Fruit fly (Drosophila melanogaster): ENCODE measurements around the gene CG11927.

CG11927 gene

dm6 chr2L:4837772-4838397 lies 9.7 kb upstream of the CG11927 start, which contains the start of the genes tank and CG12194 (continued):
- TF ChIP-seq sna (GFP tag; IDR thresholded peaks at IDR 0.05; ENCODE audit: partially characterized antibody) (peak; percentile 79), CG18011 (GFP tag; optimal IDR thresholded peaks at IDR 0.05) (peak; percentile 93), CG2199 (GFP tag; IDR thresholded peaks at IDR 0.05) (peak; percentile 100), run (tag; optimal IDR thresholded peaks at IDR 0.05) (peak; percentile 96), CG17359 (tag; optimal IDR thresholded peaks at IDR 0.05) (peak; percentile 99), Mes4 (GFP tag; optimal IDR thresholded peaks at IDR 0.05) (peak; percentile 99), Chrac-16 (GFP tag; optimal IDR thresholded peaks at IDR 0.05) (peak; percentile 99), Hmr (GFP tag; optimal IDR thresholded peaks at IDR 0.05) (peak; percentile 99), CG10267 (tag; optimal IDR thresholded peaks at IDR 0.05) (peak; percentile 96), CG9932 (GFP tag; IDR thresholded peaks at IDR 0.05) (peak; percentile 99), CG9876 (GFP tag; optimal IDR thresholded peaks at IDR 0.05) (peak; percentile 98), tna (GFP tag; IDR thresholded peaks at IDR 0.05; ENCODE audit: partially characterized antibody) (peak; percentile 48; the same call in 1 of the 2 replicates), zfh2 (GFP tag; optimal IDR thresholded peaks at IDR 0.05) (peak; percentile 99), Asciz (GFP tag; optimal IDR thresholded peaks at IDR 0.05) (peak; percentile 99), Doc2 (GFP tag; IDR thresholded peaks at IDR 0.05) (peak; percentile 98), fd96Cb (tag; optimal IDR thresholded peaks at IDR 0.05) (peak; percentile 99), Deaf1 (tag; optimal IDR thresholded peaks at IDR 0.05) (peak; percentile 87), Hr51 (GFP tag; optimal IDR thresholded peaks at IDR 0.05) (peak; percentile 99), YL-1 (GFP tag; optimal IDR thresholded peaks at IDR 0.05) (peak; percentile 98), CG1832 (GFP tag; optimal IDR thresholded peaks at IDR 0.05) (no peak), CG12236 (GFP tag; optimal IDR thresholded peaks at IDR 0.05) (peak; percentile 99), CG8359 (GFP tag; optimal IDR thresholded peaks at IDR 0.05; ENCODE audit: borderline replicate concordance) (peak; percentile 93), Fer3 (tag; optimal IDR thresholded peaks at IDR 0.05) (peak; percentile 98), Blimp-1 (GFP tag; optimal IDR thresholded peaks at IDR 0.05) (peak; percentile 97), zen (tag; optimal IDR thresholded peaks at IDR 0.05) (peak; percentile 98), CG8089 (GFP tag; optimal IDR thresholded peaks at IDR 0.05) (peak; percentile 99), ERR (GFP tag; optimal IDR thresholded peaks at IDR 0.05) (peak; percentile 97), emc (GFP tag; optimal IDR thresholded peaks at IDR 0.05) (peak; percentile 98), croc (GFP tag; conservative IDR thresholded peaks at IDR 0.05) (peak; percentile 99), CHES-1-like (GFP tag; optimal IDR thresholded peaks at IDR 0.05) (peak; percentile 99), HLH54F (GFP tag; optimal IDR thresholded peaks at IDR 0.05) (peak; percentile 99), CG18619 (GFP tag; optimal IDR thresholded peaks at IDR 0.05) (peak; percentile 99), Med (GFP tag) (peak; percentile 100), ase (GFP tag; IDR thresholded peaks at IDR 0.05) (peak; percentile 99), CG4730 (GFP tag; IDR thresholded peaks at IDR 0.05) (peak; percentile 99), CG6765 (GFP tag; optimal IDR thresholded peaks at IDR 0.05) (peak; percentile 95), Sry-δ (GFP tag; optimal IDR thresholded peaks at IDR 0.05) (peak; percentile 86), MTF-1 (GFP tag; optimal IDR thresholded peaks at IDR 0.05; ENCODE audit: borderline replicate concordance) (peak; percentile 98), Ets97D (GFP tag; optimal IDR thresholded peaks at IDR 0.05) (peak; percentile 96), CG33557 (GFP tag; optimal IDR thresholded peaks at IDR 0.05) (peak; percentile 82), pfk (GFP tag; optimal IDR thresholded peaks at IDR 0.05) (peak; percentile 7), yki (optimal IDR thresholded peaks at IDR 0.05) (no peak), CG12071 (GFP tag; optimal IDR thresholded peaks at IDR 0.05) (peak; percentile 99), CG10274 (GFP tag; optimal IDR thresholded peaks at IDR 0.05) (peak; percentile 93), chif (GFP tag; optimal IDR thresholded peaks at IDR 0.05) (peak; percentile 99), dmrt11E (tag; optimal IDR thresholded peaks at IDR 0.05) (peak; percentile 98), fu2 (GFP tag; optimal IDR thresholded peaks at IDR 0.05) (peak; percentile 99), HLH3B (GFP tag; IDR thresholded peaks at IDR 0.05) (peak; percentile 99), CG34376 (GFP tag; optimal IDR thresholded peaks at IDR 0.05) (peak; percentile 82)
